Fruit fly (Drosophila melanogaster): ENCODE results near the gene CG12877.

DNA sequence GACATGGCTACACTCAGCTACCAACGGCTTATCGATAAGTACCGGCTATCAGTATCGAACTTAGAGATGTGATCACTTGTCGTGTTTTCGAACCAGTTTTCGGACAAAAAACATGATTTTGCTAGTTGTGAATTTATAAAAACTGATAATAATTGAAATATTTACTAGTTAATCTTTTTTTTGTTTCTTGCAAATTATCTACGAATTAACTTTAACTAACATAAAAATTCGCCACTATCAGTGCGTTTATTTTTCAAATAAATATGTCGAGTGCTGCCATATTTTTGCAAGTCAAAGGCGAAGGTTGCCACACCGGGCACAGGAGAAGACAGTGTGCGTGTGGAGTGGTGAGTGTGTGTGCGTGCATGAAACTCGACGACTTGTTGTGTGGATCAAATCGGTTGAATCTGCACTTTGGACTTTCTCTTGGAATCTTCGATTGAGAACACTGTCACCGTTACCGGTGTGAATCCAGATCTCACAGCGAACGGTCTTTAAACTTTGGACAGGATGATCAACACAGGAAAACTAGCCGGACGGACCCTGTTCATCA, 29.6 kb upstream of the CG12877 start, which contains the start of gene Hsdl2:
- no peak for TF ChIP-seq usp (GFP tag; optimal IDR thresholded peaks at IDR 0.05)
- no peak for TF ChIP-seq psq (optimal IDR thresholded peaks at IDR 0.05)
- TF ChIP-seq CG8478 (optimal IDR thresholded peaks at IDR 0.05): no peak
